Worm (Caenorhabditis elegans) whole organism, late embryonic: ENCODE measurements around the gene mtrf-1L.
"Not testable (repeated sequence)": the region's sequence is repeated elsewhere in the genome, so short reads cannot be mapped to it uniquely, and the experiment has no call there.

Source experiments
- K09A11.1 ChIP-seq: sonication (generic microtip); optimal IDR thresholded peaks from 2 replicates; lab custom pipeline; 2017; ENCODE audit warnings: antibody characterized with exemption, mild to moderate bottlenecking, missing genetic modification characterization, missing compliant biosample characterization; ENCODE audit not compliant: insufficient read depth
- ama-1 ChIP-seq: fragments of 150-350 bp; optimal IDR thresholded peaks from 2 replicates; lab custom pipeline; 2014
- ceh-14 ChIP-seq: sonication (generic microtip); optimal IDR thresholded peaks from 2 replicates; lab custom pipeline; 2016; ENCODE audit warnings: missing genotype, missing genetic modification characterization, missing compliant biosample characterization
- dve-1 ChIP-seq: sonication (generic microtip); optimal IDR thresholded peaks from 2 replicates; lab custom pipeline; 2017; ENCODE audit warnings: antibody characterized with exemption, mild to moderate bottlenecking, missing genetic modification characterization, missing compliant biosample characterization
- ets-4 ChIP-seq: sonication (generic microtip); optimal IDR thresholded peaks from 2 replicates; lab custom pipeline; 2016; ENCODE audit warnings: missing genetic modification characterization, missing compliant biosample characterization
- fkh-10 ChIP-seq: fragments of 150-350 bp; optimal IDR thresholded peaks from 2 replicates; lab custom pipeline; 2014; ENCODE audit warnings: missing biosample characterization, missing genetic modification reagents, missing genetic modification characterization
- lim-6 ChIP-seq: sonication (generic microtip); optimal IDR thresholded peaks from 2 replicates; lab custom pipeline; 2016; ENCODE audit warnings: missing genetic modification characterization, missing compliant biosample characterization
- nfya-1 ChIP-seq: sonication (generic microtip); optimal IDR thresholded peaks from 2 replicates; lab custom pipeline; 2017; ENCODE audit warnings: missing genetic modification characterization, mild to moderate bottlenecking, missing compliant biosample characterization, antibody characterized with exemption, moderate library complexity
- nhr-232 ChIP-seq: sonication (generic microtip); optimal IDR thresholded peaks from 2 replicates; lab custom pipeline; 2016; ENCODE audit warnings: missing genetic modification characterization, missing compliant biosample characterization
- pha-2 ChIP-seq: sonication (generic microtip); optimal IDR thresholded peaks from 2 replicates; lab custom pipeline; 2017; ENCODE audit warnings: mild to moderate bottlenecking, missing genetic modification characterization, missing compliant biosample characterization
- pha-4 ChIP-seq: fragments of 150-350 bp; optimal IDR thresholded peaks from 2 replicates; lab custom pipeline; 2018; ENCODE audit warnings: missing biosample characterization, missing genetic modification reagents, missing genetic modification characterization
- pqm-1 ChIP-seq: sonication (generic microtip); optimal IDR thresholded peaks from 2 replicates; lab custom pipeline; 2016; ENCODE audit warnings: missing genetic modification characterization, missing compliant biosample characterization
- pros-1 ChIP-seq: fragments of 150-350 bp; optimal IDR thresholded peaks from 2 replicates; lab custom pipeline; 2014; ENCODE audit warnings: missing biosample characterization, missing genetic modification reagents, missing genetic modification characterization
- sox-2 ChIP-seq: fragments of 200-800 bp; sonication (Bioruptor generic); IDR thresholded peaks from 2 replicates; pipeline ENCODE4 v1.3.6; 2022; ENCODE audit warnings: missing genetic modification reagents, missing genetic modification characterization, missing compliant biosample characterization

ce11 chrIV:5165626-5166025, 21.3 kb upstream of the mtrf-1L start, which contains the start of gene nspd-6:
- TF ChIP-seq dve-1 (tag; lab: Kevin White, UChicago); sox-2 (GFP tag; lab: Robert Waterston, UW); pha-4 (tag; lab: Kevin White, UChicago); fkh-10 (GFP tag; lab: Kevin White, UChicago); ama-1 (lab: Kevin White, UChicago); nfya-1 (tag; lab: Kevin White, UChicago); pha-2 (tag; lab: Kevin White, UChicago); ceh-14 (tag; lab: Kevin White, UChicago); nhr-232 (tag; lab: Kevin White, UChicago); ets-4 (tag; lab: Kevin White, UChicago); pqm-1 (tag; lab: Kevin White, UChicago); K09A11.1 (tag; lab: Kevin White, UChicago); pros-1; lim-6 (tag; lab: Kevin White, UChicago): not testable (repeated sequence)
